Worm (Caenorhabditis elegans) whole organism, L3 larva: ENCODE results near the gene ech-2.

Source experiments
- R02D3.7 ChIP-seq: fragments of 150-350 bp; optimal IDR thresholded peaks from 2 replicates; lab custom pipeline; 2014; ENCODE audit warnings: missing biosample characterization, missing genetic modification characterization
- ZK546.5 ChIP-seq: sonication (generic microtip); optimal IDR thresholded peaks from 2 replicates; lab custom pipeline; 2017; ENCODE audit warnings: missing biosample characterization, missing genetic modification characterization
- ama-1 ChIP-seq: fragments of 150-350 bp; optimal IDR thresholded peaks from 2 replicates; lab custom pipeline; 2018
- ceh-28 ChIP-seq: fragments of 150-350 bp; optimal IDR thresholded peaks from 2 replicates; lab custom pipeline; 2014; ENCODE audit warnings: missing biosample characterization, missing genetic modification reagents, missing genetic modification characterization
- ceh-9 ChIP-seq: sonication (generic microtip); optimal IDR thresholded peaks from 2 replicates; lab custom pipeline; 2018; ENCODE audit warnings: missing biosample characterization, missing genetic modification characterization
- daf-12 ChIP-seq: fragments of 150-350 bp; optimal IDR thresholded peaks from 2 replicates; lab custom pipeline; 2014; ENCODE audit warnings: missing biosample characterization, missing genetic modification reagents, missing genetic modification characterization
- elt-1 ChIP-seq: fragments of 150-350 bp; optimal IDR thresholded peaks from 2 replicates; lab custom pipeline; 2014; ENCODE audit warnings: missing biosample characterization, missing genetic modification characterization
- elt-2 ChIP-seq: sonication (generic microtip); optimal IDR thresholded peaks from 2 replicates; lab custom pipeline; 2016; ENCODE audit warnings: missing genetic modification reagents, mild to moderate bottlenecking, missing genetic modification characterization, missing compliant biosample characterization
- elt-3 ChIP-seq, 3 experiments: fragments of 150-350 bp in 1 of 3; sonication (generic microtip) in 2 of 3; optimal IDR thresholded peaks; 2 replicates in 2 of 3; 4 replicates in 1 of 3; lab custom pipeline; 2014 to 2017; ENCODE audit warnings: missing biosample characterization in 3 of 3, missing genetic modification characterization in 3 of 3
- eor-1 ChIP-seq, 2 experiments: fragments of 150-350 bp; optimal IDR thresholded peaks; 2 replicates each; lab custom pipeline; 2014 to 2018; ENCODE audit warnings: missing biosample characterization in 2 of 2, missing genetic modification characterization in 2 of 2
- fkh-2 ChIP-seq: fragments of 150-350 bp; optimal IDR thresholded peaks from 2 replicates; lab custom pipeline; 2014; ENCODE audit warnings: missing biosample characterization, missing genetic modification reagents, missing genetic modification characterization
- fos-1 ChIP-seq: fragments of 150-350 bp; optimal IDR thresholded peaks from 2 replicates; lab custom pipeline; 2014; ENCODE audit warnings: missing biosample characterization, missing genetic modification characterization
- hmg-11 ChIP-seq: sonication (generic microtip); optimal IDR thresholded peaks from 2 replicates; lab custom pipeline; 2016; ENCODE audit warnings: missing genetic modification characterization, missing compliant biosample characterization
- lin-39 ChIP-seq: fragments of 150-350 bp; optimal IDR thresholded peaks from 2 replicates; lab custom pipeline; 2018; ENCODE audit warnings: missing biosample characterization, missing genetic modification reagents, missing genetic modification characterization
- mdl-1 ChIP-seq: fragments of 150-350 bp; optimal IDR thresholded peaks from 2 replicates; lab custom pipeline; 2014; ENCODE audit warnings: missing biosample characterization, missing genetic modification characterization
- nfya-1 ChIP-seq: sonication (generic microtip); optimal IDR thresholded peaks from 2 replicates; lab custom pipeline; 2017; ENCODE audit warnings: missing genetic modification characterization, mild to moderate bottlenecking, missing compliant biosample characterization, antibody characterized with exemption, moderate library complexity; ENCODE audit not compliant: insufficient read depth
- nhr-12 ChIP-seq: fragments of 150-350 bp; optimal IDR thresholded peaks from 2 replicates; lab custom pipeline; 2014; ENCODE audit warnings: missing biosample characterization, missing genetic modification characterization
- nhr-23 ChIP-seq: fragments of 150-350 bp; optimal IDR thresholded peaks from 2 replicates; lab custom pipeline; 2014; ENCODE audit warnings: missing biosample characterization, missing genetic modification reagents, missing genetic modification characterization
- nhr-237 ChIP-seq: fragments of 150-350 bp; optimal IDR thresholded peaks from 2 replicates; lab custom pipeline; 2014; ENCODE audit warnings: missing biosample characterization, missing genetic modification characterization
- nhr-25 ChIP-seq: sonication (generic microtip); optimal IDR thresholded peaks from 2 replicates; lab custom pipeline; 2017; ENCODE audit warnings: missing biosample characterization, missing genetic modification characterization
- nhr-28 ChIP-seq: fragments of 150-350 bp; optimal IDR thresholded peaks from 2 replicates; lab custom pipeline; 2014; ENCODE audit warnings: missing biosample characterization, missing genetic modification characterization
- nhr-43 ChIP-seq: sonication (generic microtip); optimal IDR thresholded peaks from 2 replicates; lab custom pipeline; 2016; ENCODE audit warnings: mild to moderate bottlenecking, missing genetic modification characterization, missing compliant biosample characterization; ENCODE audit not compliant: poor library complexity, severe bottlenecking
- nhr-67 ChIP-seq: fragments of 150-350 bp; optimal IDR thresholded peaks from 2 replicates; lab custom pipeline; 2014; ENCODE audit warnings: missing biosample characterization, missing genetic modification characterization
- nhr-76 ChIP-seq: fragments of 150-350 bp; sonication (generic microtip); optimal IDR thresholded peaks from 5 replicates; lab custom pipeline; 2014; ENCODE audit warnings: missing biosample characterization, missing genetic modification characterization
- nhr-77 ChIP-seq: fragments of 150-350 bp; optimal IDR thresholded peaks from 2 replicates; lab custom pipeline; 2014; ENCODE audit warnings: missing biosample characterization, missing genetic modification characterization
- pha-4 ChIP-seq: fragments of 150-350 bp; optimal IDR thresholded peaks from 2 replicates; lab custom pipeline; 2014; ENCODE audit warnings: missing biosample characterization, missing genetic modification reagents, missing genetic modification characterization
- pqm-1 ChIP-seq: fragments of 150-350 bp; optimal IDR thresholded peaks from 2 replicates; lab custom pipeline; 2017; ENCODE audit warnings: missing biosample characterization, missing genetic modification characterization, inconsistent platforms
- skn-1 ChIP-seq: fragments of 150-350 bp; optimal IDR thresholded peaks from 2 replicates; lab custom pipeline; 2014; ENCODE audit warnings: missing biosample characterization, missing genetic modification characterization
- snpc-4 ChIP-seq: fragments of 150-350 bp; optimal IDR thresholded peaks from 2 replicates; lab custom pipeline; 2014; ENCODE audit warnings: missing biosample characterization, missing genetic modification characterization
- tbx-2 ChIP-seq: sonication (generic microtip); optimal IDR thresholded peaks from 2 replicates; lab custom pipeline; 2016; ENCODE audit warnings: mild to moderate bottlenecking, missing genetic modification characterization, missing compliant biosample characterization
- unc-39 ChIP-seq: sonication (generic microtip); optimal IDR thresholded peaks from 4 replicates; lab custom pipeline; 2017; ENCODE audit warnings: missing biosample characterization, missing genetic modification characterization
- unc-62 ChIP-seq: fragments of 150-350 bp; sonication (generic microtip); optimal IDR thresholded peaks from 4 replicates; lab custom pipeline; 2014; ENCODE audit warnings: missing biosample characterization, missing genetic modification reagents, missing genetic modification characterization
- zag-1 ChIP-seq: fragments of 150-350 bp; optimal IDR thresholded peaks from 2 replicates; lab custom pipeline; 2014; ENCODE audit warnings: missing biosample characterization, missing genetic modification characterization
- ztf-11 ChIP-seq: fragments of 150-350 bp; optimal IDR thresholded peaks from 2 replicates; lab custom pipeline; 2014; ENCODE audit warnings: missing biosample characterization, missing genetic modification characterization
- ztf-4 ChIP-seq: fragments of 150-350 bp; optimal IDR thresholded peaks from 2 replicates; lab custom pipeline; 2014; ENCODE audit warnings: missing biosample characterization, missing genetic modification characterization

The ech-2 gene

DNA sequence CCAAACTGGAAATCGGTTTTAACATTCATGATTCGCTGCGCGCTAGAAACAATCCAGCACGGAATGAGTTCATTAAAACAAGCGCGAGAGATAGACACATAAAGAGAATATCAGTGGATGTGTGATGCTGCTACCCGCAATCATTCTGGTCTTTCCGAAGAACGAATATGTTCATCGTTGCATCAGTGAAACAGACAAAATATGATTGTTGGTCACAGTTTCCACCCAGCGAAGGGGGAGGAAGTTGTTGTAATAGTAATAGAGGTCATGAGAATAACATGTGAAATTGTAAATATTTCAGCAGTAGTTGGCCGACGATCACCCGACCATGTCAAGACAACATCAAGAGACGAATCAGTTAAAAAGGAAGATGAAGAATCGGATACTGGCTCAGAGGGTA lies 45.1 kb upstream of the ech-2 start:
- TF ChIP-seq elt-3 (tag; optimal IDR thresholded peaks at IDR 0.05; lab: Kevin White, UChicago) (peak in 1 of 3 experiments; percentile 55), lin-39 (no peak), nhr-25 (peak; percentile 41), nhr-23 (tag; lab: Kevin White, UChicago) (peak; percentile 36), nhr-43 (tag; lab: Kevin White, UChicago) (peak; percentile 94)

DNA sequence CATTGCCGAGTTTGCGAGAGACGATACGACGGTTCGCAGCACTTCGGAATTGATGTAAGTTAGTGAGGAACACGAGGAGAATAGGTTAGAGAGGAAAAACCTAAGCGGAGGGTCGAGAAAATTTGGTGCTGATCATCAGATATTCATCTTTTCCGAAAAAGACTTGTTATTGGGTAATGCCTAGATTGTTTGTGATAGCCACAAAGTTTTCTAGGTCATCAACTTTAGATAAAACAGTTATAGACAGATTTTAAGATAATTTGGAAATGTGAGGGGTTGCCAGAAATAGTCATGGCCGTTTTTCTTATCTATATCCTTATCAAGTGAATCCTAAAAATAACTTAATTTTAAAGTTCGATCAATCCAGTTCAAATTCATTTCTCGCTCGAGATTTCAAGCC lies 44.2 kb upstream of the ech-2 start:
- TF ChIP-seq nhr-23 (tag; lab: Kevin White, UChicago) (peak; percentile 64), hmg-11 (tag; lab: Kevin White, UChicago) (no peak), skn-1 (tag; lab: Kevin White, UChicago) (no peak), ceh-28 (tag; lab: Kevin White, UChicago) (no peak), nhr-77 (tag; lab: Kevin White, UChicago) (no peak), daf-12 (tag; lab: Kevin White, UChicago) (no peak), nhr-43 (tag; lab: Kevin White, UChicago) (peak; percentile 78), snpc-4 (tag; lab: Kevin White, UChicago) (no peak), elt-1 (tag; lab: Kevin White, UChicago) (peak; percentile 94)
- TF ChIP-seq, all 47 proteins: peak for 3

DNA sequence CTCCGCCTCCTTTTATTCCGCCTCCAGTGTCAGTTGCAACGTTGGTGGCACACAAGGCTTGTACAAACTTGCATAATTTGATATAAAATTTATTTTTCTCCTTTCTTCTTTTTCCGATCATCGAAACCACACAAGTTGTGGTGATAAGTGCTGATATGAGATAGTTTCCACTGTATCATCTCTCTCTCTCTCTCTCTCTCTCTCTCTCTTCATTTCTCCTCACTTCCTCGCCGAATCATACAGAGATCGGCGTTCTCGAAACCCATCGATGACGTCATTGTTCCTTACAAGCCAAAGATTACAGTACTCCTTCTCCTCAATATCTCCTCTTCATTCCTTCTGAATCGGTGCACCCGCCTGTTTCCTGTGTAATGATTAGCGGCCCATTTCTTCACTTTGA lies 43.2 kb upstream of the ech-2 start, which contains the start of gene nhr-43:
Gene nhr-43 (plus strand): TSS at position 233 of the 400 bp plus-strand sequence.
- peak; percentile 40 for TF ChIP-seq tbx-2 (tag; lab: Kevin White, UChicago)
- no peak for TF ChIP-seq ztf-4 (tag; lab: Kevin White, UChicago)
- peak in 1 of 3 experiments; percentile 72 for TF ChIP-seq elt-3 (tag; optimal IDR thresholded peaks at IDR 0.05; lab: Kevin White, UChicago)
- TF ChIP-seq pha-4 = no peak
- TF ChIP-seq elt-1 (tag; lab: Kevin White, UChicago) = no peak
- TF ChIP-seq nhr-25 = peak; percentile 48
- TF ChIP-seq nhr-43 (tag; lab: Kevin White, UChicago) = peak; percentile 98
- no peak for TF ChIP-seq lin-39
- peak; percentile 64 for TF ChIP-seq nhr-23 (tag; lab: Kevin White, UChicago)
- peak; percentile 8 for TF ChIP-seq nfya-1 (tag; lab: Kevin White, UChicago)

DNA sequence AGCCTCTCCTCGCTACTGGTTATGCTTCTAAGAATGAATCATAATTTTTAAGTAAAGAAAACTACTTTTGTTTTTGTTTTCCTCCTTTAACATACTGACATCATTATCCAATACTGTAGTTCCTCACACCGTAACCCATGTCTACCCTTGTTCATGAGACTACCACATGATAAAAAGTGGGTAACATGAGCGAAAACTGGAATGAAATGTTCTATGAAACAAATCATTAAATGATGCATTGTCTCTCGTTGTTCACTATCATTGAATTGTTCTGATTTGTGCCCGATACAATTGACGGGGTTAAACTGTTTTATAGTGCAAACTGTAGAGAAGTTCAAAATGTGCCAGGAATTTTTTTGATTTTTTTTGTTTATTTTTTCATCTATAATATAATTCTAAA lies 41.6 kb upstream of the ech-2 start:
- TF ChIP-seq elt-3 (tag; optimal IDR thresholded peaks at IDR 0.05; lab: Kevin White, UChicago) (peak in 2 of 3 experiments; percentile 28 to 36), nhr-237 (tag; lab: Kevin White, UChicago) (no peak), pqm-1 (tag; lab: Kevin White, UChicago) (peak; percentile 48), nfya-1 (tag; lab: Kevin White, UChicago) (peak; percentile 47), elt-2 (peak; percentile 13), daf-12 (tag; lab: Kevin White, UChicago) (no peak), nhr-25 (peak; percentile 47), ZK546.5 (tag; lab: Kevin White, UChicago) (no peak), ama-1 (lab: Kevin White, UChicago) (no peak), nhr-43 (tag; lab: Kevin White, UChicago) (peak; percentile 93), nhr-23 (tag; lab: Kevin White, UChicago) (peak; percentile 74)

DNA sequence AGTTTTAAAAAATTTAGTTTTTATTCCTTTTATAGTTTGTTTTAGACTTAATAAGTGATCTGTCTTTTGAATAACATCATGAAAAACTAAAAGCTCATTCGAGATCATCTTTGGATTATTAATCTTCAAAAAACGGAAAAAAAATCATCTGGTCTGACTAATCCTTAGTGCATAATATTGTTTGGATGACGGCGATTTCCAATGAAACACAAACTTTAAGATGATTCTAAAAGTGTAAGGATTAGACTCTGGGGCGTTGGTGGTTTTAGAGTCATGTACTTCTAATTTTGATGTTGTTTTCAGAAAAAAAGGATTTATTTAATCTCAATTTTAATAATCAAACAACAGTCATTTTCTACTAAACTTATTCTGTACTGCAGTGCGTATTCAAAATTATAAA lies 37.2 kb upstream of the ech-2 start:
- no peak for TF ChIP-seq ceh-9 (tag; lab: Kevin White, UChicago)
- no peak for TF ChIP-seq zag-1 (tag; lab: Kevin White, UChicago)
- no peak for TF ChIP-seq elt-2
- TF ChIP-seq ztf-4 (tag; lab: Kevin White, UChicago) = no peak
- TF ChIP-seq elt-1 (tag; lab: Kevin White, UChicago) = no peak
- no peak for TF ChIP-seq pqm-1 (tag; lab: Kevin White, UChicago)
- TF ChIP-seq mdl-1 (tag; lab: Kevin White, UChicago) = no peak
- TF ChIP-seq R02D3.7 (tag; lab: Kevin White, UChicago) = no peak
- TF ChIP-seq fkh-2 (tag; lab: Kevin White, UChicago) = no peak
- no peak for TF ChIP-seq pha-4
- TF ChIP-seq eor-1 (tag; optimal IDR thresholded peaks at IDR 0.05; lab: Kevin White, UChicago) = no peak
- TF ChIP-seq ceh-28 (tag; lab: Kevin White, UChicago) = no peak

DNA sequence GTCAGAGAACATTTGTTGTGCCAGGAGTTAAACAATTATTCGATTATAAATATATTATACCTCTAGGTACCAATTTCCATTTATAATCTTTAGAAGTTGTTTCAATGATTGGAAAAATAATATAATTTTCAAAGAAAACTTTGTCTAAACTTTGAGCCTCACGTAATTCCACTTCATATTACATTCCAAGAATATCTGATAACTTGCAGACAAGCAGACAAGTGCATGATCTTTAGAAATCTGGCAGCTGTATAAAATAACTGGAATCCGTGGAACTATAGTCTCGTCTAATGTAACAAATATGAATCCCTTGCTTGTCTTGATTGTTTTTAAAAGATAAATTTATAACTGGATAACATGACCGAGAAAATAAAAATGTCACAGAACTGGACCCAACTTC lies 36.4 kb upstream of the ech-2 start:
- TF ChIP-seq nhr-12 (no peak), nhr-28 (tag; lab: Kevin White, UChicago) (no peak), nhr-76 (tag; lab: Kevin White, UChicago) (no peak), unc-62 (GFP tag; lab: Kevin White, UChicago) (no peak), ztf-11 (tag; lab: Kevin White, UChicago) (no peak), nhr-43 (tag; lab: Kevin White, UChicago) (no peak), nhr-25 (no peak), pqm-1 (tag; lab: Kevin White, UChicago) (no peak), ama-1 (lab: Kevin White, UChicago) (no peak), tbx-2 (tag; lab: Kevin White, UChicago) (no peak), unc-39 (no peak), ZK546.5 (tag; lab: Kevin White, UChicago) (no peak), nhr-67 (no peak), hmg-11 (tag; lab: Kevin White, UChicago) (no peak), fos-1 (tag; lab: Kevin White, UChicago) (no peak), nfya-1 (tag; lab: Kevin White, UChicago) (no peak)
